Worm (Caenorhabditis elegans): ENCODE data around the gene pah-1.

The pah-1 gene

DNA sequence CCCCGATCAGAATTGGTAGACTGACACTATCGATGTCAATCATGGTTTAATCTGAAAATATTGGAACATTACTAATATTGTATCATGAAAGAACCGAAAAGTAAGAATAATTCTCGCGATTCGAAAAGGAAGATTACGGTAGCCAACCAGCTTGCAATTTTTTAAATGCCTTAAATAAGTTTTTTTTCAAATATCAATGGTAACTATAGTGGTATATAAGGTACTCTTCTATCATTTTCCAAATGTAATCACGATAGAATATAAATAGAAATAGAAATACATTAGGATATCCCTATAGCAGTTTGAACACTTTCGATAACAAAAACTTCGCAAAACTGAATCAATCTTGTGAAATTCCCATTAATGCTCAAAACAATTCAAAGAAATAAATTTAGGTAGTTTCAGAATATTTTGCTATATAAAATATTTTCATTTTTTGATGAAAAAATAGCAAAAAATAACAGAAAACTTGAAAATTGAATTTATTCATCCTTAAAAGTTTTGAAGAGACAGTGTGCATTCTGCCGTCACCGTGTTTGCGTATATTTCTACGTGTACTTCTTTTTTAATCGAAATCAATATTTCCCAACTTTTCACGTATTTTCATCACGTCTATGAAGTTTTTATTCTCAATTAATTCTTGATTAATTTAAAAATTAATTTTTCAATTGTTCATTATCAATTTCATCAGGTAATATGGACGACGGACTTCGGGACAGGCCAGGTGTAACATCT lies 44.0 kb upstream of the pah-1 start, which contains the start of the genes F46C5.9 and rer-1 (continued):
- TF ChIP-seq daf-16 (GFP tag; optimal IDR thresholded peaks at IDR 0.05) (no peak), daf-16 (tag; optimal IDR thresholded peaks at IDR 0.05) (peak; percentile 30), vab-7 (GFP tag; IDR thresholded peaks at IDR 0.05) (no peak), hmg-1.1 (GFP tag; IDR thresholded peaks at IDR 0.05) (no peak), daf-19 (GFP tag; conservative IDR thresholded peaks at IDR 0.05) (no peak), sdz-12 (GFP tag; optimal IDR thresholded peaks at IDR 0.05) (no peak), lim-7 (GFP tag; IDR thresholded peaks at IDR 0.05) (no peak), skn-1 (tag; optimal IDR thresholded peaks at IDR 0.05) (no peak), snpc-4 (tag; optimal IDR thresholded peaks at IDR 0.05) (no peak), saeg-2 (GFP tag; IDR thresholded peaks at IDR 0.05) (no peak), nhr-102 (tag; optimal IDR thresholded peaks at IDR 0.05) (no peak), ceh-82 (tag; optimal IDR thresholded peaks at IDR 0.05) (no peak), tra-1 (GFP tag; IDR thresholded peaks at IDR 0.05) (no peak), zfp-3 (GFP tag; conservative IDR thresholded peaks at IDR 0.05) (no peak), zip-11 (GFP tag; IDR thresholded peaks at IDR 0.05) (no peak), fkh-10 (GFP tag; optimal IDR thresholded peaks at IDR 0.05) (no peak)

DNA sequence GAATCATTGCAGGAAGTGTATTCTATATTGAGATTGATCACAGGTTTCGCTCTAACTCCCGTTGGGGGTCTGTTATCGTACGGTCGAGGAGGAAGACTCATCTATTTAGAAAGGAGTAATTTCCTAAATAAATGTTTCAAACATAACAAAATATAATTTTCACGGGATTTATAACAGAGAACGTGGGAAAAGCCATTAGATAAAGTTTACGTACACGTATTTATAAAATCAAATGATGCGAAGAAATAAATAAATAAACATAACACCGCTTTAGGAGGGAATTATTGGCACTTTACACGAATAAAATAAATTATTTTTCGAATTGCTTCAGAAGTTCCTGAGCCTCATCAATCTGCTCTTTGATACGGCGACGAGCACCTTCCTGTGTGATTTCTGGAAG lies 41.7 kb upstream of the pah-1 start, which contains the start of gene F07H5.10:
TSS of gene F07H5.10 (minus strand) at position 101 of the 400 bp plus-strand sequence.
- peak; percentile 23 for TF ChIP-seq aha-1 (tag)
- TF ChIP-seq duxl-1 (tag; optimal IDR thresholded peaks at IDR 0.05; ENCODE audit: poor library complexity) = no peak

DNA sequence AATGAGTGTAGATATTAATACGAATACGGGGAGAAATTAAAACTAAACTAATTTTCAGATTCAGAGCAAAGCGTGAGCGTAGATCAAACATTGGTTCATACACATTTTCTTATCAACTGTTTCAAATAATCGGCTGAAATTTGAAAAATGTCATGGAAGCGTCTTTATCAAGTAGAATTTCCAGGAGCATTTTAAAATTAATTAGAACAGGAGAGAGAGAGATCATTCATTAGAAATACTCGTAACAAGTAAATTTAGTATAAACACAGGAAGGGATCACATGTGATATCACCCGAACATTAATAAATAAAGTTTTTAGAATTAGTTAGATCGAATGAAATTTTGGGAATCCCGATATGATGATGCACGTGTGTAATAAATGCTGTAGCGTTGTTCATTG lies 40.1 kb upstream of the pah-1 start, which contains the start of gene pho-13:
TSS of gene pho-13 (minus strand) at position 101 of the 400 bp plus-strand sequence.
- TF ChIP-seq saeg-2 (GFP tag; IDR thresholded peaks at IDR 0.05) (no peak), lin-38 (GFP tag; IDR thresholded peaks at IDR 0.05) (no peak), egl-43 (GFP tag; IDR thresholded peaks at IDR 0.05) (no peak), pqm-1 (tag; optimal IDR thresholded peaks at IDR 0.05) (peak; percentile 18)

DNA sequence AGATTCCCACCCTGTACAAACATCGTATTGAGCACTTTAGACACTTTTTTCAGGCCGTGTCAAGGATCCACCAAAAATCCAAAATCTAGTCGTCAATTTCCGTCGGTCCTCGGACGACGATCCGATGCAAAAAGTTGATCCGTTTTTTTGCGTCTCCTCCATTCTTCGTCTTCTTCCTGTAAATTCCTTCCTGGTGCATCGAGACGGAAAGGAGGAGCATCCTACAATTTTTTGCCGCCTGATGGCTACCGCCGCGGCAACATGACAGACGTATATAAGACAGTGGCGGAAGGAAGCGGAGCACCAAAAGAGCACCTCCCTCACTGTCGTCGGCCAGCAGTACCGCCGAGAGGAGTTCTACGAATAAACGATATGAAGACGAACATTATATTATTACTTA lies 34.0 kb upstream of the pah-1 start, which contains the start of gene appg-2:
TSS of gene appg-2 (plus strand) at position 301 of the 400 bp plus-strand sequence.
- TF ChIP-seq skn-1 (tag; optimal IDR thresholded peaks at IDR 0.05) (no peak), nhr-76 (tag; optimal IDR thresholded peaks at IDR 0.05) (no peak), unc-39 (tag; optimal IDR thresholded peaks at IDR 0.05) (no peak), unc-62 (GFP tag; optimal IDR thresholded peaks at IDR 0.05 in 1 of 2) (no peak), unc-62 (tag; optimal IDR thresholded peaks at IDR 0.05) (no peak), ZK337.2 (GFP tag; IDR thresholded peaks at IDR 0.05) (no peak), fkh-10 (GFP tag; optimal IDR thresholded peaks at IDR 0.05) (no peak), zfp-2 (tag; optimal IDR thresholded peaks at IDR 0.05) (no peak), daf-8 (GFP tag; IDR thresholded peaks at IDR 0.05) (no peak), jun-1 (tag; optimal IDR thresholded peaks at IDR 0.05) (no peak), D1046.2 (GFP tag; IDR thresholded peaks at IDR 0.05) (no peak), nhr-237 (tag; optimal IDR thresholded peaks at IDR 0.05) (no peak), ceh-62 (tag; optimal IDR thresholded peaks at IDR 0.05) (no peak), F49E8.2 (tag; optimal IDR thresholded peaks at IDR 0.05; ENCODE audit: borderline replicate concordance) (no peak), ceh-44 (GFP tag; IDR thresholded peaks at IDR 0.05) (no peak), mxl-2 (GFP tag; conservative IDR thresholded peaks at IDR 0.05) (no peak), vab-7 (GFP tag; IDR thresholded peaks at IDR 0.05) (no peak), ztf-7 (tag; optimal IDR thresholded peaks at IDR 0.05) (no peak), cey-2 (tag; optimal IDR thresholded peaks at IDR 0.05; ENCODE audit: borderline replicate concordance, insufficient read depth) (no peak)
